Fruit fly (Drosophila melanogaster): Measurements from ENCODE around the gene Cox10.

Cox10 gene

dm6 chr2L:10381890-10382450, 50.7 kb downstream of the Cox10 start, which contains the start of gene CG5096 (continued):
- TF ChIP-seq CG8924 (tag; optimal IDR thresholded peaks at IDR 0.05) (peak; percentile 94), ash1 (GFP tag; optimal IDR thresholded peaks at IDR 0.05) (peak; percentile 82), CG5953 (GFP tag; IDR thresholded peaks at IDR 0.05) (peak; percentile 82), wek (GFP tag; optimal IDR thresholded peaks at IDR 0.05) (peak; percentile 48), CG4854 (GFP tag; optimal IDR thresholded peaks at IDR 0.05) (peak; percentile 79), Hmx (GFP tag; optimal IDR thresholded peaks at IDR 0.05) (peak; percentile 69), fd64A (GFP tag; optimal IDR thresholded peaks at IDR 0.05) (no peak), Ptx1 (GFP tag; IDR thresholded peaks at IDR 0.05) (peak; percentile 89), odd (GFP tag; optimal IDR thresholded peaks at IDR 0.05) (peak; percentile 75), insv (GFP tag; optimal IDR thresholded peaks at IDR 0.05) (peak in 1 of 2 experiments; percentile 12), Deaf1 (tag; optimal IDR thresholded peaks at IDR 0.05) (peak; percentile 75), CG16863 (GFP tag; optimal IDR thresholded peaks at IDR 0.05) (peak; percentile 71), CG13296 (GFP tag; optimal IDR thresholded peaks at IDR 0.05) (peak; percentile 94), CG1602 (GFP tag; optimal IDR thresholded peaks at IDR 0.05) (peak; percentile 76), CG11504 (tag; optimal IDR thresholded peaks at IDR 0.05) (peak; percentile 92), stc (GFP tag; IDR thresholded peaks at IDR 0.05) (peak; percentile 86), CG8388 (GFP tag; optimal IDR thresholded peaks at IDR 0.05) (peak; percentile 82), CG10654 (GFP tag; optimal IDR thresholded peaks at IDR 0.05) (peak; percentile 67), Nf-YA (GFP tag; IDR thresholded peaks at IDR 0.05) (peak; percentile 76), pros (GFP tag; optimal IDR thresholded peaks at IDR 0.05) (no peak), run (tag; optimal IDR thresholded peaks at IDR 0.05) (peak; percentile 83), CG15479 (GFP tag; optimal IDR thresholded peaks at IDR 0.05) (no peak), rib (GFP tag; IDR thresholded peaks at IDR 0.05) (peak; percentile 86), CG10209 (GFP tag; optimal IDR thresholded peaks at IDR 0.05) (peak; percentile 88), CG15073 (GFP tag; optimal IDR thresholded peaks at IDR 0.05) (peak; percentile 16), vnd (GFP tag; IDR thresholded peaks at IDR 0.05; ENCODE audit: partially characterized antibody) (no peak), gcm (GFP tag; optimal IDR thresholded peaks at IDR 0.05) (peak; percentile 87), CG14441 (GFP tag; IDR thresholded peaks at IDR 0.05) (peak; percentile 92), CG18262 (tag; optimal IDR thresholded peaks at IDR 0.05) (peak; percentile 87), dmrt99B (tag; optimal IDR thresholded peaks at IDR 0.05) (peak; percentile 92), CG17385 (GFP tag; optimal IDR thresholded peaks at IDR 0.05) (peak; percentile 89), CTCF (GFP tag; optimal IDR thresholded peaks at IDR 0.05) (peak; percentile 7), ERR (GFP tag; optimal IDR thresholded peaks at IDR 0.05) (peak; percentile 77), phol (tag; optimal IDR thresholded peaks at IDR 0.05) (peak; percentile 81), repo (GFP tag; optimal IDR thresholded peaks at IDR 0.05) (peak; percentile 39), trh (GFP tag; optimal IDR thresholded peaks at IDR 0.05) (peak; percentile 51), sens-2 (GFP tag; IDR thresholded peaks at IDR 0.05) (no peak), CG2116 (GFP tag; optimal IDR thresholded peaks at IDR 0.05) (peak; percentile 49), dan (GFP tag; IDR thresholded peaks at IDR 0.05) (no peak), CG1024 (GFP tag; IDR thresholded peaks at IDR 0.05) (peak; percentile 70), CG42726 (GFP tag; IDR thresholded peaks at IDR 0.05; ENCODE audit: partially characterized antibody) (no peak), jumu (GFP tag; optimal IDR thresholded peaks at IDR 0.05) (peak; percentile 53), Hsf (GFP tag; optimal IDR thresholded peaks at IDR 0.05) (peak; percentile 79), gfzf (GFP tag; optimal IDR thresholded peaks at IDR 0.05) (no peak), CG9932 (GFP tag; IDR thresholded peaks at IDR 0.05) (peak; percentile 81), CG31365 (tag; optimal IDR thresholded peaks at IDR 0.05) (peak; percentile 71), lab (GFP tag; optimal IDR thresholded peaks at IDR 0.05) (peak; percentile 97), CG3726 (GFP tag; IDR thresholded peaks at IDR 0.05) (peak; percentile 48; the same call in 1 of the 3 replicates), psq (GFP tag; optimal IDR thresholded peaks at IDR 0.05) (peak; percentile 49), CG13894 (tag; optimal IDR thresholded peaks at IDR 0.05) (peak; percentile 96), Tbp (GFP tag; optimal IDR thresholded peaks at IDR 0.05) (no peak)

All from whole organism, embryonic.